Worm (Caenorhabditis elegans) whole organism, late embryonic: ENCODE measurements around the gene abu-1.

Experiments
- ama-1 ChIP-seq: fragments of 150-350 bp; optimal IDR thresholded peaks from 2 replicates; lab custom pipeline; 2014
- ceh-19 ChIP-seq: fragments of 200-800 bp; sonication (Bioruptor generic); optimal IDR thresholded peaks from 2 replicates; lab custom pipeline; 2018; ENCODE audit warnings: mild to moderate bottlenecking, missing genetic modification characterization, missing compliant biosample characterization
- hlh-30 ChIP-seq: sonication (generic microtip); optimal IDR thresholded peaks from 2 replicates; lab custom pipeline; 2017; ENCODE audit warnings: antibody characterized with exemption, missing genetic modification characterization, missing compliant biosample characterization; ENCODE audit not compliant: insufficient read depth
- rnt-1 ChIP-seq: sonication (generic microtip); optimal IDR thresholded peaks from 2 replicates; lab custom pipeline; 2016; ENCODE audit warnings: missing genetic modification characterization, missing compliant biosample characterization

DNA sequence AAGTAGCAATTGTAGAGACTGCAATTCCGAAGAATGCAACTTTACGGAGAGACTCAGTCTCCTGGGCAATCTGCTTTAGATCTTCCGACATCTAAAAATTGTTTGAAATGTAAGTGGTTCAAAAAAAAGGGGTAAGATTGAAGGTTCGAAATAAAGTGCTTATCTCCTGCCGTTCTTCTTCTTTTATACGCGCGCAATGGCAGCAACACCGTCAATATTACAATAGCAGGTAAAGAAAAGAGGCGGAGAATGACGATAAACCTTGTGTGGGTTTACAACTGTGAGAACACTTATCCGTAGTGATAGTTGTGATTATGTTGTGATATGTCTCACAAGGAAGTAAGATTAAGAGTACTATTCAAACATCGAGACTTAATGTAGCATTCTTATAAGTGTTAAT lies 40.2 kb upstream of the abu-1 start, which contains the start of gene col-13:
- no peak for TF ChIP-seq ceh-19 (GFP tag; lab: Kevin White, UChicago)
- TF ChIP-seq hlh-30 (tag; lab: Kevin White, UChicago): no peak
- no peak for TF ChIP-seq rnt-1 (tag; lab: Kevin White, UChicago)
- no peak for TF ChIP-seq ama-1
